Worm (Caenorhabditis elegans): ENCODE measurements around the gene ref-2.

DNA sequence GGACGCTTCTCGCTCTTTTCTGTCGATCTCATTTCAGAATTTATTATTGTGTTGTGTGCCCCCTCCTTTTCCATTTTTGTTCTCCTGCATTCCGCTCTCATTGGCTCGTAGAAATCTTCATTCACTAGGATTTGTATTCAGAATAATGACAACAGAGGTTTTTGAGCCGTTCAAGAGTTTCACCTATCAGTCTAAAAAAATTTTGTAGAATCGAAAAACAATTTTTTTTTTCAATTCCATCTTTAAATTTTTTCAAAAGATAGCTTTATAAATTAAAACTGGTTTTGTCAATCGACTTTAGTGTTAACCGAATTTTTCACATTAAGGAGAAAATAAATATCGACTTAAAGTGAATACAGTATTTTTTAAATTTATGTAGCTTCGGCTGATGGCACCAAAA, 33.4 kb upstream of the ref-2 start, which contains the start of gene K09F5.4:
- no peak for TF ChIP-seq pqm-1 (tag; optimal IDR thresholded peaks at IDR 0.05)
- TF ChIP-seq nhr-11 (tag; optimal IDR thresholded peaks at IDR 0.05) = no peak
- no peak for TF ChIP-seq ceh-18 (tag; optimal IDR thresholded peaks at IDR 0.05)
- no peak for TF ChIP-seq pha-4 (tag; optimal IDR thresholded peaks at IDR 0.05)
- no peak for TF ChIP-seq ceh-6 (GFP tag; optimal IDR thresholded peaks at IDR 0.05)
- no peak for TF ChIP-seq fkh-10 (GFP tag; optimal IDR thresholded peaks at IDR 0.05)
- no peak for TF ChIP-seq unc-55 (GFP tag; optimal IDR thresholded peaks at IDR 0.05)
- TF ChIP-seq ceh-30 (tag; optimal IDR thresholded peaks at IDR 0.05) = no peak
